Worm (Caenorhabditis elegans) whole organism, mixed stage, embryonic: ENCODE measurements around the gene F53A9.9.

Source experiments
- M03D4.4 ChIP-seq: sonication (generic microtip); optimal IDR thresholded peaks from 2 replicates; lab custom pipeline; 2017; ENCODE audit warnings: mild to moderate bottlenecking, missing genetic modification characterization, missing compliant biosample characterization
- bed-3 ChIP-seq: fragments of 200-800 bp; sonication (Bioruptor generic); optimal IDR thresholded peaks from 3 replicates; lab custom pipeline; 2018; ENCODE audit warnings: mild to moderate bottlenecking, missing genetic modification characterization, moderate library complexity, missing compliant biosample characterization
- blmp-1 ChIP-seq: fragments of 150-350 bp; optimal IDR thresholded peaks from 2 replicates; lab custom pipeline; 2014; ENCODE audit warnings: missing biosample characterization, missing genetic modification characterization
- ceh-39 ChIP-seq: fragments of 150-350 bp; optimal IDR thresholded peaks from 2 replicates; lab custom pipeline; 2014; ENCODE audit warnings: missing biosample characterization, missing genetic modification characterization
- ceh-83 ChIP-seq: fragments of 200-800 bp; sonication (Bioruptor generic); optimal IDR thresholded peaks from 2 replicates; lab custom pipeline; 2018; ENCODE audit warnings: mild to moderate bottlenecking, missing genetic modification characterization, missing compliant biosample characterization
- ces-1 ChIP-seq: fragments of 150-350 bp; optimal IDR thresholded peaks from 2 replicates; lab custom pipeline; 2014; ENCODE audit warnings: missing biosample characterization, missing genetic modification reagents, missing genetic modification characterization
- cnd-1 ChIP-seq: fragments of 200-800 bp; sonication (Bioruptor generic); optimal IDR thresholded peaks from 2 replicates; lab custom pipeline; 2018; ENCODE audit warnings: mild to moderate bottlenecking, missing genetic modification characterization, missing compliant biosample characterization
- drap-1 ChIP-seq: fragments of 200-800 bp; sonication (Bioruptor generic); optimal IDR thresholded peaks from 3 replicates; lab custom pipeline; 2018; ENCODE audit warnings: mild to moderate bottlenecking, missing genetic modification characterization, missing compliant biosample characterization
- elt-1 ChIP-seq: sonication (generic microtip); optimal IDR thresholded peaks from 2 replicates; lab custom pipeline; 2017; ENCODE audit warnings: missing genetic modification characterization, mild to moderate bottlenecking, missing compliant biosample characterization, antibody characterized with exemption, moderate library complexity, borderline replicate concordance; ENCODE audit not compliant: insufficient read depth
- elt-3 ChIP-seq: fragments of 150-350 bp; optimal IDR thresholded peaks from 2 replicates; lab custom pipeline; 2014; ENCODE audit warnings: missing biosample characterization, missing genetic modification characterization
- flh-1 ChIP-seq: fragments of 200-800 bp; sonication (Bioruptor generic); optimal IDR thresholded peaks from 2 replicates; lab custom pipeline; 2018; ENCODE audit warnings: mild to moderate bottlenecking, missing genetic modification characterization, moderate library complexity, missing compliant biosample characterization
- ham-2 ChIP-seq: fragments of 200-800 bp; sonication (Bioruptor generic); optimal IDR thresholded peaks from 2 replicates; lab custom pipeline; 2018; ENCODE audit warnings: mild to moderate bottlenecking, missing genetic modification characterization, missing compliant biosample characterization
- lin-13 ChIP-seq: fragments of 150-350 bp; optimal IDR thresholded peaks from 2 replicates; lab custom pipeline; 2014; ENCODE audit warnings: missing biosample characterization, missing genetic modification characterization
- mab-5 ChIP-seq: fragments of 150-350 bp; optimal IDR thresholded peaks from 2 replicates; lab custom pipeline; 2014; ENCODE audit warnings: missing biosample characterization, missing genetic modification characterization
- nhr-12 ChIP-seq: fragments of 150-350 bp; optimal IDR thresholded peaks from 2 replicates; lab custom pipeline; 2014; ENCODE audit warnings: missing biosample characterization, missing genetic modification characterization
- nhr-237 ChIP-seq: fragments of 150-350 bp; optimal IDR thresholded peaks from 2 replicates; lab custom pipeline; 2014; ENCODE audit warnings: missing biosample characterization, missing genetic modification characterization
- nhr-28 ChIP-seq: fragments of 150-350 bp; optimal IDR thresholded peaks from 2 replicates; lab custom pipeline; 2014; ENCODE audit warnings: missing biosample characterization, missing genetic modification characterization
- nhr-76 ChIP-seq: sonication (generic microtip); optimal IDR thresholded peaks from 2 replicates; lab custom pipeline; 2017; ENCODE audit warnings: missing biosample characterization, missing genetic modification characterization
- pha-4 ChIP-seq: fragments of 150-350 bp; optimal IDR thresholded peaks from 2 replicates; lab custom pipeline; 2018; ENCODE audit warnings: missing biosample characterization, missing genetic modification reagents, missing genetic modification characterization
- sem-2 ChIP-seq: fragments of 200-800 bp; sonication (Bioruptor generic); optimal IDR thresholded peaks from 2 replicates; lab custom pipeline; 2018; ENCODE audit warnings: mild to moderate bottlenecking, missing genetic modification characterization, missing compliant biosample characterization
- snpc-4 ChIP-seq: fragments of 150-350 bp; optimal IDR thresholded peaks from 2 replicates; lab custom pipeline; 2014; ENCODE audit warnings: missing biosample characterization, missing genetic modification characterization
- sptf-1 ChIP-seq: sonication (generic microtip); optimal IDR thresholded peaks from 2 replicates; lab custom pipeline; 2017; ENCODE audit warnings: mild to moderate bottlenecking, missing genetic modification characterization, moderate library complexity, missing compliant biosample characterization
- tbx-8 ChIP-seq: fragments of 200-800 bp; sonication (Bioruptor generic); optimal IDR thresholded peaks from 2 replicates; lab custom pipeline; 2018; ENCODE audit warnings: mild to moderate bottlenecking, missing genetic modification characterization, moderate library complexity, missing compliant biosample characterization
- unc-120 ChIP-seq: sonication (generic microtip); optimal IDR thresholded peaks from 2 replicates; lab custom pipeline; 2017; ENCODE audit warnings: missing genetic modification characterization, missing compliant biosample characterization; ENCODE audit not compliant: poor library complexity, severe bottlenecking
- unc-39 ChIP-seq: fragments of 150-350 bp; optimal IDR thresholded peaks from 2 replicates; lab custom pipeline; 2014; ENCODE audit warnings: missing biosample characterization, missing genetic modification characterization
- unc-62 ChIP-seq: fragments of 150-350 bp; optimal IDR thresholded peaks from 2 replicates; lab custom pipeline; 2014; ENCODE audit warnings: missing biosample characterization, missing genetic modification reagents, missing genetic modification characterization
- zip-8 ChIP-seq: fragments of 150-350 bp; optimal IDR thresholded peaks from 2 replicates; lab custom pipeline; 2014; ENCODE audit warnings: missing biosample characterization, missing genetic modification characterization
- ztf-11 ChIP-seq: fragments of 150-350 bp; optimal IDR thresholded peaks from 2 replicates; lab custom pipeline; 2014; ENCODE audit warnings: missing biosample characterization, missing genetic modification characterization

Gene F53A9.9

DNA sequence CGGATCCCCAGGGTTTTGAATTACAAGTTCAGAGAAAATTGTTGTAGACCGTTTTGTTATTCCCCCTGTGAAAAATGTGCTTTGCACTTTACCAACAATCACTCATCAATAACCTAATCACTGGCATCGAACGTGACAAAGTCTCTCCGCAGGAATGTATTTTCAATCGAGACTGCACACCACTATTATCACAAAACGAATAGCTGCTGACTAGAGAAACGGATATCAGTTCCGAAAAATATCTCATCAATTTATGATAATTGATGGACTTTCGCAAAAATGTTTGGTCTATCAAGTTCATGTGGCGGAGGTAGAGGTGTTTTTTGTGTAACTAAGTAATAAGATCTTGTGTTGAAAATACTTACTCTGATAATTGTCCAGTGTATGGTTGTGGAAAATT is 40.5 kb upstream of the F53A9.9 start:
- no peak for TF ChIP-seq ces-1 (GFP tag; lab: Kevin White, UChicago)
- TF ChIP-seq unc-62 (GFP tag; lab: Kevin White, UChicago), result peak; percentile 13

DNA sequence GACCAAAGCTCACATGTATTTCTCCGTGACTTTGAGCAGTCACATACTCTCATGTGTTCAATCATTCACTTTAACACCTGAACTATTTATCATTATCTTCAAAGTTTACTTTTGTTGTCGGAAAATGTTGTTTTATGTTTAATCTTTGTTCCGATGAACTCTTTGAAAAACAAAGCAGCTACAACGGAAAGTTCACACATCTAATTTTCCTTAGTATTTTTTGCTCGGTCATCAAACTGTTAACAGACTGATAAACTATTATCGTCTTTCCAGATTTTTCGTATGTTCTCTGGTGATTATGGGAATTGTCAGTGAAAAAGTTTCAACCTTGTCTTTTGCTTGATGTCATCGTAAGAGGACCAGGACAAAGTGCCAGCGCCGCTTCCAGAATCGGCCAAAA is 35.4 kb upstream of the F53A9.9 start:
- TF ChIP-seq elt-1 (tag; lab: Kevin White, UChicago) (no peak), nhr-76 (tag; lab: Kevin White, UChicago) (no peak), nhr-28 (tag; lab: Kevin White, UChicago) (no peak), unc-62 (GFP tag; lab: Kevin White, UChicago) (no peak), bed-3 (GFP tag; lab: Kevin White, UChicago) (no peak), unc-120 (tag; lab: Kevin White, UChicago) (no peak), ceh-83 (no peak), drap-1 (GFP tag; lab: Kevin White, UChicago) (no peak), sem-2 (no peak), blmp-1 (no peak), unc-39 (no peak), snpc-4 (tag; lab: Kevin White, UChicago) (no peak), flh-1 (GFP tag; lab: Kevin White, UChicago) (no peak), ceh-39 (no peak)
- TF ChIP-seq, all 35 proteins: peak for 0

DNA sequence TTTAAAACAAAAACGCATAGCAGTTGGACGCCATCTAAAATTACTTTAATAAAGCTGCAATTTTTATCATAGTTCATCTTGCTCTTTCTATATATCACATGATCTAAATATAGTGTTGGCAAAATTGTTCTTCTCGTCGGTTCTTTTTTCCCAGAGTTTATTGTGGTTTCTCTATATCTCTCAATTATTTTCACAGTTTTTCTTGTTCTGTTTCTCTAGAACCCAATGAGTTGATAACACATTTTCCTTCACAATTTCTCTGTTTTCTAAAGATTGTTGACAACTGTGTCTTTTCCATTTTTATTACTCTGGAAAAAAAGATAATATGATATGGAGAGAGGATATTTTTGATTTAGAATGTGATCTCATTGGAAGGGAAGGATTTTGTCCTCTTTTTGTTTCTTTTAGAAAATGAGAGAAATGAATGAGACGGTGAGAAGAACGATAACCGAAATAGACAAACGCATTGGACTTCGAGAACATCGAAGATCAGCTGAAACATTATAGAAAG is 33.8 kb upstream of the F53A9.9 start:
- TF ChIP-seq unc-120 (tag; lab: Kevin White, UChicago), result no peak
- no peak for TF ChIP-seq ces-1 (GFP tag; lab: Kevin White, UChicago)
- no peak for TF ChIP-seq nhr-28 (tag; lab: Kevin White, UChicago)
- TF ChIP-seq nhr-76 (tag; lab: Kevin White, UChicago), result no peak
- TF ChIP-seq ham-2 (GFP tag; lab: Kevin White, UChicago), result no peak
- TF ChIP-seq, all 35 proteins: peak for 0

DNA sequence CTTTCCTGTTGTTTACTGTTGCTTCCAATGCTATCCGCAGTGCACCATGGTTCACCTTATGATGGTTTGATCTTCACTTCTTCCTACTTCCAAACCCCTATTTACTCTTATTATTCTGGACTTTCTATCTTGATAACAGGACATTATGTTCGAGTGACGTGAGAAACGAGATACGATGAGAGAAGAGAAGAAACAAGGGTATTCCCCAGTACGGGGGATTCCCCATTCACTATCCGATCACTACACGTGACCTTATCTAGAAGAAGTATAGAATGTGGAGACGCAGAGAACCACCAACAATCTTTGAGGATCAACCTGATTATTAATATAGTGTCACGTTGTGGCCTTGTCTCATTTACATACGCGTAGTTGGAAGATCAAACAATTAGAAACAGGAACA is 32.0 kb upstream of the F53A9.9 start:
- TF ChIP-seq bed-3 (GFP tag; lab: Kevin White, UChicago) (no peak), elt-1 (tag; lab: Kevin White, UChicago) (peak; percentile 78), zip-8 (tag; lab: Kevin White, UChicago) (no peak), sptf-1 (tag; lab: Kevin White, UChicago) (no peak), unc-62 (GFP tag; lab: Kevin White, UChicago) (peak; percentile 47), elt-3 (tag; lab: Kevin White, UChicago) (peak; percentile 44)

DNA sequence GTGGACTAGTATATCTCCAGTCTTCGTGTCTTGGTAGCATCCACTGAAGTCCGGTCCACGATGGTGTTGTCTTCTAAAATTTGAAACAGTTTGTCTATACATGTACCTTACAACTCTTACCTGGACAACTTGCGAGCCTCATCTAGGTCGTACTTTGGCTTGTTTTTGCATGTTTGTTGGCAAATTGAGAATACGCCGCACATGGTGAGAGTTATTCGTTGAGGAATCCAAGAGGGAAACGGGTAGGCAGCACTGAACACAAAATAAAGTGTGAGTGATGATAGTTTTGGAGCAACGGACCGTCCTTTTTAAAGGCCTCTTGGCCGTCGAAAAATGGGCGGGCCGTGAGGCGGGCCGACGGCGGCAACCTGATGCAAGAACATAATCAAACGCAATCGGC is 30.1 kb upstream of the F53A9.9 start, which contains the start of gene asns-2:
asns-2 (minus strand) TSS at position 282 of the 400 bp plus-strand sequence.
- TF ChIP-seq drap-1 (GFP tag; lab: Kevin White, UChicago), result no peak
- TF ChIP-seq elt-1 (tag; lab: Kevin White, UChicago), result no peak
- no peak for TF ChIP-seq ztf-11 (tag; lab: Kevin White, UChicago)
- TF ChIP-seq mab-5, result no peak
- TF ChIP-seq nhr-237 (tag; lab: Kevin White, UChicago), result no peak
- TF ChIP-seq M03D4.4 (tag; lab: Kevin White, UChicago), result no peak
- no peak for TF ChIP-seq bed-3 (GFP tag; lab: Kevin White, UChicago)
- no peak for TF ChIP-seq nhr-12 (tag; lab: Kevin White, UChicago)
- TF ChIP-seq pha-4 (tag; lab: Kevin White, UChicago), result no peak

DNA sequence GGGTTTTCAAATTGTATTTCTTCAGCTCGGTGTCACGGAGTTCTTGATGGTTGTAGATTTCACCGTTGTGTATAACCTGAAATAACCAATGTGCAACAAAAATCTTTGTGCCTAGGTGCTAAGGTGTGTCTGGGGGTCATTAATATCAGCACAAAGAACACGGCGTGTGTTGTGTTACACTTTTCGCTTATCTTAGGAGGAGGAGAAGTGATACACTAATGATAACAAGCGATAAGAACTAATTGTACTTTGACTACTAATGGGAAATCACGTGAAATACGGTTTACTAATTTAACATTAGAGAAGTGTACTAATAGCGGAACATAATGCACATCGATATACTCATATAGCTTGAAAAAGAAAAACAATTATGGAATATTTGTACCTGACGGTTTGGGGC is 29.7 kb upstream of the F53A9.9 start:
- TF ChIP-seq mab-5 (no peak), tbx-8 (GFP tag; lab: Kevin White, UChicago) (no peak), M03D4.4 (tag; lab: Kevin White, UChicago) (no peak), sptf-1 (tag; lab: Kevin White, UChicago) (no peak), unc-39 (no peak), blmp-1 (no peak), sem-2 (no peak)
- TF ChIP-seq, all 35 proteins: peak for 0

DNA sequence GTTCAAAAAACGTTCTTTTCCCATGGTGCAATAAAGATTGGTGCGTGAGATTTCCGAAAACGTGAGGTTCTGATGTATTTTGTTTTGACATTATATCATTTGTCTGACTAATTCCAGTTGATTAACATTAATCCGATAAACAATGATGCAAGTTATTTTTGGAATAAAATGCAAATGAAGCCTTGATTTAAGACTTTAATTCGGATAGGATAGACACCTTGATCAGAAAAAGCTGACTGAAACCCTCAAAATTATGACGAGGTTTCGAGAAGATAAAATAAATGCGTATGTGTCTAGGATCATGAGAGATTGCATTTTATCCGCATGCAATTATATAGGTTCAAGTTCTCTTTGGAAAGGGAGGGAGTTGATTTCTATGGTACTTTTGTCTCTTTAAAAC is 25.0 kb upstream of the F53A9.9 start:
- TF ChIP-seq cnd-1 (no peak), lin-13 (no peak), nhr-76 (tag; lab: Kevin White, UChicago) (no peak), pha-4 (tag; lab: Kevin White, UChicago) (no peak), mab-5 (no peak), ztf-11 (tag; lab: Kevin White, UChicago) (no peak), unc-62 (GFP tag; lab: Kevin White, UChicago) (no peak)
